Fruit fly (Drosophila melanogaster): ENCODE data around the gene tal-2A.

tal-2A gene

DNA sequence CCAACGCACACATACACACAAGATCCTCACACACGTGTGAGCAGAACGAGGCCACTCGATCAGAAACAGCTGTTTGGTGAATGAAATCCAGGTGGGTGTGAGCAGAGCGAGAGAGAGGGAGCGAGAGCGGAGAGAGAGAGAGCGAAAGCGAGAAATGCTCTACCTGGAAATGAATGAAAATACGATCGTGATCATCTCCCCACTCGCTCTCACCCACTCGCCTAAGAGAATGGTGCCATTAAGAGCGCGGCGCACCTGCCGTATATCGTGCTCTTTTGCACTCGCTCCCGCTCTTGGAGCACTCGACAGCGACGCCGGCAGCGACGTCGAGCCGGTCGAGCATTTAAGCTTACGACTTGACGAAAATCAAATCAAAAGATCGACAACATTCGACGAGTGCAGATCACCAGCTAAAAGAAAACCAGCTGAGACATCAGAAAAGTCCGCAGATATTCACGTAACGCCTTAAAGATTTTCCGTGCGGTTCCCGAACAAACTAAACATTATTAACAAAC lies at the start of gene tal-2A, which contains the start of the genes tal-1A, tal-3A and tal-AA (continued):
- TF ChIP-seq CG13287 (GFP tag; IDR thresholded peaks at IDR 0.05; ENCODE audit: partially characterized antibody) (peak; percentile 74), Sox102F (GFP tag; optimal IDR thresholded peaks at IDR 0.05) (no peak), oc (tag; optimal IDR thresholded peaks at IDR 0.05) (peak; percentile 26), da (GFP tag; optimal IDR thresholded peaks at IDR 0.05) (no peak), CG17829 (tag; optimal IDR thresholded peaks at IDR 0.05) (peak; percentile 37), Doc3 (GFP tag; IDR thresholded peaks at IDR 0.05; ENCODE audit: partially characterized antibody) (0 out of 3 replicates have a peak, but pooled peaks have one; percentile 53), CG34422 (GFP tag; IDR thresholded peaks at IDR 0.05) (0 out of 3 replicates have a peak, but pooled peaks have one; percentile 33), vfl (GFP tag; optimal IDR thresholded peaks at IDR 0.05) (peak; percentile 45), MTF-1 (GFP tag; optimal IDR thresholded peaks at IDR 0.05; ENCODE audit: borderline replicate concordance) (peak; percentile 7), dan (GFP tag; IDR thresholded peaks at IDR 0.05) (no peak), CG3407 (GFP tag; optimal IDR thresholded peaks at IDR 0.05) (no peak), CG6254 (GFP tag; optimal IDR thresholded peaks at IDR 0.05) (peak; percentile 51), Ets65A (GFP tag) (peak; percentile 44), CG8388 (GFP tag; optimal IDR thresholded peaks at IDR 0.05) (no peak), sna (GFP tag; IDR thresholded peaks at IDR 0.05; ENCODE audit: partially characterized antibody) (peak; percentile 76), Dp (GFP tag; optimal IDR thresholded peaks at IDR 0.05) (no peak), CG1529 (GFP tag; optimal IDR thresholded peaks at IDR 0.05) (peak; percentile 18), sob (GFP tag; IDR thresholded peaks at IDR 0.05) (peak; percentile 48; the same call in 1 of the 2 replicates), grau (tag; optimal IDR thresholded peaks at IDR 0.05) (no peak), cato (GFP tag; optimal IDR thresholded peaks at IDR 0.05; ENCODE audit: borderline replicate concordance) (no peak), onecut (GFP tag; IDR thresholded peaks at IDR 0.05) (0 out of 2 replicates have a peak, but pooled peaks have one; percentile 11), CG10274 (GFP tag; optimal IDR thresholded peaks at IDR 0.05) (no peak), CG11093 (GFP tag; IDR thresholded peaks at IDR 0.05) (no peak), stwl (tag; optimal IDR thresholded peaks at IDR 0.05) (no peak), CG4707 (GFP tag; optimal IDR thresholded peaks at IDR 0.05) (no peak), CG6813 (GFP tag; optimal IDR thresholded peaks at IDR 0.05) (peak; percentile 53), CG17912 (GFP tag; optimal IDR thresholded peaks at IDR 0.05) (no peak), unpg (GFP tag; optimal IDR thresholded peaks at IDR 0.05) (peak; percentile 6), CG10366 (GFP tag; IDR thresholded peaks at IDR 0.05) (no peak), dysf (GFP tag; IDR thresholded peaks at IDR 0.05) (no peak), Med (GFP tag) (peak; percentile 81), CG15696 (tag; optimal IDR thresholded peaks at IDR 0.05) (no peak), CG1832 (GFP tag; optimal IDR thresholded peaks at IDR 0.05) (peak; percentile 81), CG17328 (GFP tag; IDR thresholded peaks at IDR 0.05) (0 out of 2 replicates have a peak, but pooled peaks have one; percentile 10), zen2 (GFP tag; IDR thresholded peaks at IDR 0.05; ENCODE audit: partially characterized antibody) (peak; percentile 88), CG1647 (GFP tag; optimal IDR thresholded peaks at IDR 0.05) (no peak), Hand (GFP tag; optimal IDR thresholded peaks at IDR 0.05) (no peak), fd64A (GFP tag; optimal IDR thresholded peaks at IDR 0.05) (peak; percentile 29), Side (GFP tag; optimal IDR thresholded peaks at IDR 0.05) (no peak), CG34376 (GFP tag; optimal IDR thresholded peaks at IDR 0.05) (peak; percentile 14), tna (GFP tag; IDR thresholded peaks at IDR 0.05; ENCODE audit: partially characterized antibody) (no peak), Gug (GFP tag; IDR thresholded peaks at IDR 0.05) (no peak), CG4282 (GFP tag; optimal IDR thresholded peaks at IDR 0.05) (no peak), hkb (optimal IDR thresholded peaks at IDR 0.05) (no peak), hkb (GFP tag; IDR thresholded peaks at IDR 0.05) (peak; percentile 54), shn (GFP tag; optimal IDR thresholded peaks at IDR 0.05) (no peak), grn (GFP tag; optimal IDR thresholded peaks at IDR 0.05) (peak; percentile 14), sens (GFP tag) (peak; percentile 83), trem (tag; optimal IDR thresholded peaks at IDR 0.05) (no peak), Antp (GFP tag; optimal IDR thresholded peaks at IDR 0.05) (peak; percentile 15)

All from whole organism, embryonic.